Fruit fly (Drosophila melanogaster): ENCODE results near the gene CG13044.

- no peak for TF ChIP-seq CG7101 (tag; optimal IDR thresholded peaks at IDR 0.05)
- no peak for TF ChIP-seq bab1 (GFP tag; optimal IDR thresholded peaks at IDR 0.05)
- no peak for TF ChIP-seq CG14711 (tag; optimal IDR thresholded peaks at IDR 0.05)
- TF ChIP-seq pad (GFP tag; optimal IDR thresholded peaks at IDR 0.05): no peak
- no peak for TF ChIP-seq CG7045 (GFP tag; optimal IDR thresholded peaks at IDR 0.05)
- TF ChIP-seq kay (GFP tag; ENCODE audit: borderline replicate concordance): no peak
- no peak for TF ChIP-seq Clk (GFP tag; optimal IDR thresholded peaks at IDR 0.05)
- no peak for TF ChIP-seq Mnt (GFP tag; optimal IDR thresholded peaks at IDR 0.05)
- TF ChIP-seq CG12768 (GFP tag; optimal IDR thresholded peaks at IDR 0.05): no peak
- no peak for TF ChIP-seq CG11617 (GFP tag; optimal IDR thresholded peaks at IDR 0.05)
- no peak for TF ChIP-seq CG1620 (GFP tag; optimal IDR thresholded peaks at IDR 0.05)
- no peak for TF ChIP-seq ovo (GFP tag; optimal IDR thresholded peaks at IDR 0.05)
- TF ChIP-seq Hr96 (GFP tag; optimal IDR thresholded peaks at IDR 0.05): no peak
- TF ChIP-seq toe (GFP tag; optimal IDR thresholded peaks at IDR 0.05): no peak
Measured at dm6 chr3L:16259552-16259951, 43.4 kb downstream of the CG13044 start, which contains the start of gene CG13053.

Data from whole organism, adult.